Fruit fly (Drosophila melanogaster) whole organism: Measurements from ENCODE around the gene CHKov2.

Experiments used
- CG8478 ChIP-seq: fragments of >200 bp; optimal IDR thresholded peaks from 2 replicates; lab custom pipeline; 2018; ENCODE audit warnings: inconsistent platforms
- Dll ChIP-seq: fragments of >200 bp; optimal IDR thresholded peaks from 2 replicates; lab custom pipeline; 2017
- EcR ChIP-seq, 2 experiments: fragments of >200 bp; optimal IDR thresholded peaks; 2 replicates each; lab custom pipeline; 2017; ENCODE audit warnings: missing biosample characterization in 2 of 2, missing genetic modification characterization in 2 of 2, missing genetic modification reagents in 2 of 2
- psq ChIP-seq: fragments of >200 bp; optimal IDR thresholded peaks from 2 replicates; lab custom pipeline; 2017
- usp ChIP-seq: fragments of >200 bp; optimal IDR thresholded peaks from 2 replicates; lab custom pipeline; 2017; ENCODE audit warnings: missing biosample characterization, missing genetic modification characterization, mixed read lengths

DNA sequence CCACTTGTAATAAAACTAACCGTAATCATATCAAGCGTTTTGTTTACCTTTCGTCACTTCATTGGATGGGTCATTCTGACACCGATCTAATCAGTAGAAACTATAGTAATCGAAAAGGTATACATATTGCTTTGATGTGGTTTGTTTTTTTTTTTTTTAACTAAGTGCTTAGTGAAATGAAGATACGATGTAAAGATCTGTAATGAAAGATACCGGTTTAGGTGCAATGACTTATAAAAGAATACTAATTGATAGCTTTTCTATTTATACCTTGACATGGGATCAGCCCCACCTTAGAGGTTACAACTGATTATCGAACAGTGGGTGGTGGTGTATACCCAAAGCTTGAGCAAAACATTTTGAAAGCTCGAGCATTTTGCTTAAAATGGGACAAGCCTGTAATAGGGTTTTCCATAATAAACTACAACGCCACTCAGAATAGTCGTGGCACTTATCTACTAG, 47.8 kb downstream of the CHKov2 start, which contains the start of gene CG31300:
- TF ChIP-seq psq (lab: Kevin White, UChicago) (no peak), usp (no peak), Dll (lab: Kevin White, UChicago) (no peak), CG8478 (lab: Kevin White, UChicago) (no peak), EcR (GFP tag; optimal IDR thresholded peaks at IDR 0.05; lab: Kevin White, UChicago) (no peak)
